Worm (Caenorhabditis elegans): Measurements from ENCODE around the gene F48F7.5.
A peak's percentile ranks its signal among the peaks of the same experiment; 100 is the strongest.

ce11 chrX:13948167-13948566 is 27.3 kb upstream of the F48F7.5 start:
- TF ChIP-seq tbx-2 (tag; optimal IDR thresholded peaks at IDR 0.05) (no peak), ztf-11 (tag; optimal IDR thresholded peaks at IDR 0.05) (peak in 1 of 2 experiments; percentile 9), irx-1 (tag; optimal IDR thresholded peaks at IDR 0.05) (no peak), pag-3 (tag; optimal IDR thresholded peaks at IDR 0.05; ENCODE audit: borderline replicate concordance, insufficient read depth) (no peak), rnt-1 (tag; optimal IDR thresholded peaks at IDR 0.05) (no peak)

Data from whole organism, L1 larva.